Fruit fly (Drosophila melanogaster) ovary, adult (tissue): ENCODE measurements around the gene CG31817.

Experiments used
- CG17801 ChIP-seq: fragments of 200-800 bp; optimal IDR thresholded peaks from 2 replicates; lab custom pipeline; 2019; ENCODE audit warnings: missing biosample characterization, mild to moderate bottlenecking, missing genetic modification characterization, moderate library complexity; ENCODE audit not compliant: partially characterized antibody

Gene CG31817

dm6 chr2L:16329625-16330024 lies 8.1 kb downstream of the CG31817 start, which contains the start of gene CG4440:
TSS of gene CG4440 (plus strand) at chr2L:16329925.
- TF ChIP-seq CG17801 (GFP tag; lab: Kevin White, UChicago), result no peak

dm6 chr2L:16329102-16329520 lies 8.6 kb downstream of the CG31817 start, which contains the start of gene mRpL4:
TSS of gene mRpL4 (minus strand) at chr2L:16329132.
- peak; percentile 23 for TF ChIP-seq CG17801 (GFP tag; lab: Kevin White, UChicago)

dm6 chr2L:16326892-16327291 lies 10.8 kb downstream of the CG31817 start, which contains the start of gene CG4278:
TSS of gene CG4278 (plus strand) at chr2L:16327069.
- TF ChIP-seq CG17801 (GFP tag; lab: Kevin White, UChicago), result no peak

dm6 chr2L:16325515-16326257 lies 12.0 kb downstream of the CG31817 start, which contains the start of gene cact:
TSS of gene cact (minus strand) at chr2L:16326207.
- TF ChIP-seq CG17801 (GFP tag; lab: Kevin White, UChicago), result peak; percentile 81

dm6 chr2L:16324833-16325232 lies 12.9 kb downstream of the CG31817 start:
- TF ChIP-seq CG17801 (GFP tag; lab: Kevin White, UChicago), result no peak

dm6 chr2L:16323544-16323943 lies 14.1 kb downstream of the CG31817 start:
- TF ChIP-seq CG17801 (GFP tag; lab: Kevin White, UChicago), result no peak

dm6 chr2L:16321872-16322631 lies 15.6 kb downstream of the CG31817 start:
- TF ChIP-seq CG17801 (GFP tag; lab: Kevin White, UChicago), result no peak

dm6 chr2L:16321209-16321608 lies 16.5 kb downstream of the CG31817 start:
- no peak for TF ChIP-seq CG17801 (GFP tag; lab: Kevin White, UChicago)

dm6 chr2L:16320428-16320827 lies 17.3 kb downstream of the CG31817 start:
- TF ChIP-seq CG17801 (GFP tag; lab: Kevin White, UChicago), result no peak

dm6 chr2L:16319743-16320142 lies 17.9 kb downstream of the CG31817 start:
- no peak for TF ChIP-seq CG17801 (GFP tag; lab: Kevin White, UChicago)

dm6 chr2L:16317777-16318610 lies 19.7 kb downstream of the CG31817 start:
- TF ChIP-seq CG17801 (GFP tag; lab: Kevin White, UChicago), result no peak

- TF ChIP-seq CG17801 (GFP tag; lab: Kevin White, UChicago), result no peak
These were observed 20.6 kb downstream of the CG31817 start for dm6 chr2L:16317131-16317530.

dm6 chr2L:16316410-16316809 lies 21.3 kb downstream of the CG31817 start:
- no peak for TF ChIP-seq CG17801 (GFP tag; lab: Kevin White, UChicago)

- TF ChIP-seq CG17801 (GFP tag; lab: Kevin White, UChicago), result no peak
These were observed 21.8 kb downstream of the CG31817 start for dm6 chr2L:16315844-16316243.

- TF ChIP-seq CG17801 (GFP tag; lab: Kevin White, UChicago), result peak; percentile 71
These were observed 22.7 kb downstream of the CG31817 start for dm6 chr2L:16315027-16315426.
